Worm (Caenorhabditis elegans) whole organism, young adult: ENCODE data around the gene Y51H4A.22.
"Not testable (repeated sequence)": the region's sequence is repeated elsewhere in the genome, so short reads cannot be mapped to it uniquely, and the experiment has no call there.

ENCODE experiments used
- attf-6 ChIP-seq: fragments of 200-800 bp; sonication (Bioruptor generic); IDR thresholded peaks from 2 replicates; pipeline ENCODE4 v1.3.6; 2022; ENCODE audit warnings: missing genetic modification reagents, missing genetic modification characterization, missing compliant biosample characterization
- bed-2 ChIP-seq: fragments of 200-800 bp; sonication (Bioruptor generic); IDR thresholded peaks from 2 replicates; pipeline ENCODE4 v1.3.6; 2022; ENCODE audit warnings: missing genetic modification reagents, missing genetic modification characterization, missing compliant biosample characterization
- nfyb-1 ChIP-seq: fragments of 200-800 bp; sonication (Bioruptor generic); IDR thresholded peaks from 2 replicates; pipeline ENCODE4 v1.3.6; 2022; ENCODE audit warnings: missing genetic modification reagents, missing genetic modification characterization, missing compliant biosample characterization
- rpc-1 ChIP-seq, 2 experiments: fragments of 150-350 bp in 1 of 2; sonication (generic microtip) in 1 of 2; optimal IDR thresholded peaks; 2 replicates each; lab custom pipeline; 2014 to 2018; ENCODE audit warnings: missing biosample characterization in 1 of 2, missing genetic modification characterization in 1 of 2, missing genetic modification reagents in 1 of 2, missing genotype in 1 of 2
- snpc-4 ChIP-seq, 5 experiments: fragments of 150-350 bp in 1 of 5; sonication (generic microtip) in 4 of 5; optimal IDR thresholded peaks; 2 replicates each; lab custom pipeline; 2014 to 2018; ENCODE audit warnings: missing genetic modification characterization in 5 of 5, missing biosample characterization in 3 of 5, antibody characterized with exemption in 2 of 5, mild to moderate bottlenecking in 2 of 5, missing compliant biosample characterization in 2 of 5, missing genotype in 2 of 5, moderate library complexity in 2 of 5, missing genetic modification reagents in 1 of 5
- tbp1 ChIP-seq: fragments of 200-800 bp; sonication (Bioruptor generic); optimal IDR thresholded peaks from 2 replicates; lab custom pipeline; 2018; ENCODE audit warnings: mild to moderate bottlenecking, missing genetic modification characterization, missing compliant biosample characterization

Y51H4A.22 gene

ce11 chrIV:16751087-16751486 lies 30.6 kb downstream of the Y51H4A.22 start:
- TF ChIP-seq attf-6 (GFP tag; lab: Robert Waterston, UW), result peak; percentile 58; the same call in 1 of the 2 replicates
- no peak for TF ChIP-seq snpc-4 (GFP tag; optimal IDR thresholded peaks at IDR 0.05; lab: Kevin White, UChicago)
- TF ChIP-seq snpc-4 (tag; optimal IDR thresholded peaks at IDR 0.05; lab: Kevin White, UChicago), result peak in 2 of 4 experiments; percentile 25 to 39
- TF ChIP-seq bed-2 (GFP tag; lab: Robert Waterston, UW), result no peak

- TF ChIP-seq tbp1 (GFP tag; lab: Kevin White, UChicago); nfyb-1; rpc-1 (optimal IDR thresholded peaks at IDR 0.05; lab: Kevin White, UChicago); rpc-1 (tag; optimal IDR thresholded peaks at IDR 0.05; lab: Kevin White, UChicago): not testable (repeated sequence)
These were observed 35.3 kb downstream of the Y51H4A.22 start, which contains the start of gene Y43D4A.2 for ce11 chrIV:16755771-16756170. Y43D4A.2 (minus strand) TSS chrIV:16755871.
